Worm (Caenorhabditis elegans): ENCODE measurements around the gene vha-4.

vha-4 gene

DNA sequence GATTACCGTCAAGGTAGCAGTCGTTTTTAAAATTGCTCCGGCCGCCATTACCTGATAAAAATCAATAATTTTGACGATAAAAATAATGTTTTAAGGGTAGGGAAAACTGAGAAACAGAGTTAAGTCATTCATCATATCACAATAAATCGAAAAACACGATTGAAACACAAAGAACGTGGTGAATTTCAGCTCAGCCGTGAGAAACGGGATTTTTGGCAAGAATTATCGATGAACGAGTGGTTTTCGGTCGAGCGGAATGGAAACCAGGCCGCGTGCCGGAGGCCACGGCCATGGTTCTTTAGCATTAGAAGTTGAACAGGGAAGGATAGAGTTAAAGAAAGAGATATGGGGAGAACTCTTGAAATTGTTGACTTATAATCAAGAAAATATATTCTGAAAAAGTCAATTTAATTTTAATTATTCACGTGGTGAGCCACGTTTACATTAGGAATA is at the start of gene vha-4, which contains the start of gene T01H3.5:
Gene vha-4 (minus strand): TSS at position 51 of the 453 bp plus-strand sequence.
Gene T01H3.5 (plus strand): TSS at position 351 of the 453 bp plus-strand sequence.
- TF ChIP-seq C08G9.2 (tag; optimal IDR thresholded peaks at IDR 0.05) (peak; percentile 15), ceh-2 (tag; optimal IDR thresholded peaks at IDR 0.05) (peak; percentile 18), ets-4 (tag; optimal IDR thresholded peaks at IDR 0.05) (peak; percentile 27), tbx-2 (tag; optimal IDR thresholded peaks at IDR 0.05) (peak; percentile 46), nhr-232 (tag; optimal IDR thresholded peaks at IDR 0.05) (no peak), F13H6.1 (tag; optimal IDR thresholded peaks at IDR 0.05) (no peak), ceh-31 (tag; optimal IDR thresholded peaks at IDR 0.05) (peak; percentile 32)

DNA sequence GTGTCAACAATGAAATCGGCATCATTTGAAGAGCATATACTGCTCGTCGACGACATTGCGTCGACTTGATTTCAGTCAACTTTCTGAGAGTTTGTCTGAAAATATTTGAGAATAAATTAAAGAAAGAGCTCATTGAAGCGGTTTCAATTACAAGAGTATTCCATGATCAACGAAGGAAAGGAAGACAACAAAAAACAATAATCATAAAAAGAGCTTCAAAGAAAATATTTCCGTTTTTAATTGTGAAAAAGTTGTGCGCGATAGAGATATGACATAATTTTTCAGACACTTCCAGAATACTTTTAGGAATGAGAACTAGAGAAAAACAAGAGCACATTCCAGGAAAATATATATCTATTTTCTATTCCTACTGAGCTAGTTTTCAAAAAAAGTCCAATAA is 49.5 kb upstream of the vha-4 start, which contains the start of gene spv-1:
Gene spv-1 (minus strand): TSS at position 101 of the 400 bp plus-strand sequence.
- TF ChIP-seq nfya-1 (tag; optimal IDR thresholded peaks at IDR 0.05) (no peak), zip-5 (tag; optimal IDR thresholded peaks at IDR 0.05) (no peak), ref-2 (tag; optimal IDR thresholded peaks at IDR 0.05) (no peak), ahr-1 (tag; optimal IDR thresholded peaks at IDR 0.05) (no peak), unc-42 (tag; optimal IDR thresholded peaks at IDR 0.05) (no peak), rnt-1 (tag; optimal IDR thresholded peaks at IDR 0.05) (no peak), C38D4.7 (GFP tag; optimal IDR thresholded peaks at IDR 0.05) (no peak), eyg-1 (tag; optimal IDR thresholded peaks at IDR 0.05) (no peak), elt-2 (tag; optimal IDR thresholded peaks at IDR 0.05) (no peak), pat-9 (tag; optimal IDR thresholded peaks at IDR 0.05) (no peak), ceh-19 (GFP tag; optimal IDR thresholded peaks at IDR 0.05) (no peak), T23F11.4 (GFP tag; optimal IDR thresholded peaks at IDR 0.05) (no peak), ttx-3 (tag; optimal IDR thresholded peaks at IDR 0.05) (no peak)

DNA sequence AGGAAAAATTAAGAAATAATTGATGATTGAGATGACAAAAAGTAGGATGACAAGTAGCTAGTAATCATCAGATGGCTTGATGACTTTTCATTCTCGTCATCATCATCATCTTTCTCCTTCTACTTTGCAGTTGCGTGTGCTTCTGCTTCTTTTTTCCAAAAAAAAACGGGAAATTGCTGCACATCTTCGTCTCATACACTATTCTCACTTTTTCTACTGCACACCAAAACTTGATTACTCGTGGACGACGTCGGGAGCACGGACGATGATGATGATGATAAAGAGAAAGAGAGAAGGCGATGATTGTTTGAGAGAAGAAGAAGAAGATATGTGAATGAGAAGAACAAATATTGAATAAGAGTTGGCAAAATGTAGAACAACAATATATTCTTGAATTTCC is 42.0 kb upstream of the vha-4 start:
- no peak for TF ChIP-seq tbx-7 (tag; optimal IDR thresholded peaks at IDR 0.05)
- no peak for TF ChIP-seq ceh-31 (tag; optimal IDR thresholded peaks at IDR 0.05)
- no peak for TF ChIP-seq dmd-4 (tag; optimal IDR thresholded peaks at IDR 0.05; ENCODE audit: borderline replicate concordance)
- TF ChIP-seq unc-42 (tag; optimal IDR thresholded peaks at IDR 0.05) = peak; percentile 93

DNA sequence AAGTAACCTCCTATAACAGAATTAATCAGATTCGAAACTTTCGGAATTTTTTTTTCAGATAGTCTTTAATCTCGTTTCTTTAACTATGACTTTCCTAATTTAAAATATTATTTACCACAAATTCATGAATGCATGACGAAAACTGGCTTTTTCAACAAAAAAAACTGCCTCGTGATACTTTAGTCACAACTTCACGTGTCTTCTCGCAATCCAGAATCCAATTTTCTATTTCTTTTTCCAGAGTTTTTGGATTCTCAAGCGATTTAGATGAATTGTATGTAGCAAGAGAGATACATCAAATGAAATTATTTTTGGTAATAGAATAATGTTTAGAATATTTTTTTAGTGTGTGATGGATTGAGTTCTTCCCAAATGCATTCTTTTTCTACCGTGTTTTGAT is 41.1 kb upstream of the vha-4 start:
- TF ChIP-seq sox-4 (tag; optimal IDR thresholded peaks at IDR 0.05) (no peak), unc-42 (tag; optimal IDR thresholded peaks at IDR 0.05) (peak; percentile 37)

DNA sequence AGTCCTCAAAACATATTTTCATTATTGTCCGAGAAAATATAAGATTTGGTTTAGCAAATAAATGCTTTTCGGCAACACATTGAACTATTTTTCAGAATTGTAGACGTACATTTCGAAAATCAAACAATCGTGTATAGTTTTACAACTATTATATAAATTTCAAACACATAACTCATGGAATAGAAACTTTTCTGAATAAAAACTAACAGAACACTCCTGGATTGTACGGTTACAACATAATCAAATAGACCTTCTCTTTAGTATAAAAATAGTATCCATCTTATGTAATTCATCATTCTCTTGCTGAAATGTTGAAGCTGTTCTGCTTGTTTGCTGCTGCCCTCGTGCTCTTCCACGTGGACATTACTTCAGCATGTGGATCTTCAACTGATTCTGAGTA is 31.9 kb upstream of the vha-4 start, which contains the start of gene ZK675.4:
Gene ZK675.4 (plus strand): TSS at position 301 of the 400 bp plus-strand sequence.
- no peak for TF ChIP-seq tbx-7 (tag; optimal IDR thresholded peaks at IDR 0.05)
- no peak for TF ChIP-seq ceh-31 (tag; optimal IDR thresholded peaks at IDR 0.05)
- no peak for TF ChIP-seq ztf-16 (tag; optimal IDR thresholded peaks at IDR 0.05)
- TF ChIP-seq hlh-30 (tag; optimal IDR thresholded peaks at IDR 0.05; ENCODE audit: insufficient read depth) = no peak
- no peak for TF ChIP-seq dve-1 (tag; optimal IDR thresholded peaks at IDR 0.05)
- no peak for TF ChIP-seq lin-11 (tag; optimal IDR thresholded peaks at IDR 0.05)
- TF ChIP-seq ceh-48 (tag; optimal IDR thresholded peaks at IDR 0.05) = no peak
- no peak for TF ChIP-seq madf-2 (tag; optimal IDR thresholded peaks at IDR 0.05)
- no peak for TF ChIP-seq C08G9.2 (tag; optimal IDR thresholded peaks at IDR 0.05)
- TF ChIP-seq lim-6 (tag; optimal IDR thresholded peaks at IDR 0.05) = no peak
- TF ChIP-seq ceh-30 (tag; optimal IDR thresholded peaks at IDR 0.05) = no peak
- TF ChIP-seq ceh-34 (tag; optimal IDR thresholded peaks at IDR 0.05) = no peak
- no peak for TF ChIP-seq pha-4 (tag; optimal IDR thresholded peaks at IDR 0.05)
- no peak for TF ChIP-seq ttx-3 (tag; optimal IDR thresholded peaks at IDR 0.05)
- TF ChIP-seq C38D4.7 (GFP tag; optimal IDR thresholded peaks at IDR 0.05) = no peak
- TF ChIP-seq unc-3 (GFP tag; conservative IDR thresholded peaks at IDR 0.05) = no peak
- TF ChIP-seq unc-3 (tag; optimal IDR thresholded peaks at IDR 0.05) = no peak
- TF ChIP-seq T23F11.4 (GFP tag; optimal IDR thresholded peaks at IDR 0.05) = no peak
- no peak for TF ChIP-seq ama-1 (optimal IDR thresholded peaks at IDR 0.05)

All from whole organism, late embryonic.